Fruit fly (Drosophila melanogaster): ENCODE data around the gene Pus10.

dm6 chr2L:146503-146902 lies 8.6 kb downstream of the Pus10 start:
- TF ChIP-seq pan (optimal IDR thresholded peaks at IDR 0.05) (no peak), usp (GFP tag; optimal IDR thresholded peaks at IDR 0.05) (no peak), psq (optimal IDR thresholded peaks at IDR 0.05) (no peak), CG8478 (optimal IDR thresholded peaks at IDR 0.05) (no peak), Dll (optimal IDR thresholded peaks at IDR 0.05) (no peak), EcR (GFP tag; optimal IDR thresholded peaks at IDR 0.05) (no peak)
